Fruit fly (Drosophila melanogaster) Kc167 (cell line): ENCODE results near the gene Men.

Experiments used
- Myc ChIP-seq: fragments of >200 bp; optimal IDR thresholded peaks from 2 replicates; lab custom pipeline; 2017; ENCODE audit warnings: missing external identifiers
- insv ChIP-seq: fragments of >200 bp; optimal IDR thresholded peaks from 3 replicates; lab custom pipeline; 2018; ENCODE audit warnings: missing external identifiers
- ttk ChIP-seq: sonication (Bioruptor generic); optimal IDR thresholded peaks from 2 replicates; lab custom pipeline; 2017; ENCODE audit warnings: missing external identifiers

DNA sequence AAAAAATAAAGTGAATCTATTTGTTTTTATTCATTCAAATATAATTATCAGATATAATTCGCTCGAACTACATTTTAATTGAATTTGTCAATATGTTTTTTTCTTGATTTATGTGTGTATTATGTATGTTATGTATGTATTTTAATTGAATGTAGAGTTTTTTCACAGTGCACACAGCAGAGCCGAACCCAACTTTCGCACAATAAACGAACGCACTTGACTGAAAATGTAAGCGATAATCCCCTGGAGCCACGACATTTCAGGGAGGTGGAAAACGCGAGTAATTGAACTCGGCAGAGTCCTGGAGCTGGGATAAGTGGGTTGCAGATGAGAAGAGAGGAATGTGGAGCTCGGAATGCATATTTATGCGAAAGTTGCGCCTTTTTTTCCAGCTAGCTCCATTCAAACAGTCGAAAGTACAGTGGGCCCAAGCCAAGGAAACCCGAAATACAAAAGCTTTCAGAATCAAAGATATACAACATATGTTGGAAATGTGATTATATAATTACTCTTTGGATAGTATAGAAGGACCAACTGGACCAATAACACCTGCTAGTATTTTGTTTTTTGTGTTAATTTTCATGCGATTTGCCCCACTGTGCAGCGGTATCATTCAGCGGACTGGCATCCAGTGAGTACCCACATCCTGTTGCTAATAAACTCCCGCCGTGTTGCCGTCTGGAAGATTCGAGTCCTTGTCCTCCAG is 5.9 kb upstream of the Men start:
- TF ChIP-seq insv (lab: Kevin White, UChicago) (no peak), Myc (lab: Kevin White, UChicago) (no peak), ttk (no peak)
